Fruit fly (Drosophila melanogaster): ENCODE measurements around the gene CG6231.

dm6 chr3R:19587652-19588051, 44.9 kb downstream of the CG6231 start:
- TF ChIP-seq CTCF (optimal IDR thresholded peaks at IDR 0.05) (no peak), CG8478 (optimal IDR thresholded peaks at IDR 0.05) (no peak)
